Worm (Caenorhabditis elegans): ENCODE measurements around the gene ttll-9.

The ttll-9 gene

DNA sequence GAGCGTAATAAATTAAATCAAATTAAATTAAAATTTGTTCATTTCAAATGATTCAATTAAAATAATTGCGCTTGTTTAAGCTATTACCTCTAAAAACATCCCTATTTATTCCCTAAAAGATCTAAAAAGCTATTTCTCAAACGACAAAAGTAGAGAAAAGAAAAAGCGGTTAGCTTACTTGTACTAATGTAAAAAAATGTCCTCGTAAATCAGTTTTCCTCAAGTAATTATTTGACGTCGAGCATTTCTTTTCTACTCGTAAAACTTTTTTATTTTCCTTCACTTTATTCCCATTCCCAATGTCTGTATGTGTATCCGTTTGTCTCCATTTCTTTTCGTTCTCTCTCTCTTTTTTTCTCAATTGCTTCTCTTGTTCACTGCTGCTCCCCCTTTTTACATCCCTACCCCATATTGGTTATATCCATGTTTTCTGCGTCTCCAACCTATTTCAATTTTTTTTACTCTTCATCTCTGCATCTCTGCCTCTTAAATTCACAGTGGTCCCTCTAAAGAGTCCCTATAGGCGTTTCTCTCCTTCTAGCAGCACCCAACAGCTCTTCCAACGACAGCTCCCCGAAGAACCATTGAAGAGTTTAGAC is 31.1 kb upstream of the ttll-9 start, which contains the start of gene unc-80 (continued):
- TF ChIP-seq madf-5 (GFP tag; IDR thresholded peaks at IDR 0.05) (no peak), unc-62 (GFP tag; optimal IDR thresholded peaks at IDR 0.05 in 1 of 2) (peak in 1 of 2 experiments; percentile 89), unc-62 (tag; optimal IDR thresholded peaks at IDR 0.05) (no peak), hif-1 (tag; optimal IDR thresholded peaks at IDR 0.05) (no peak), mep-1 (tag; optimal IDR thresholded peaks at IDR 0.05) (peak; percentile 71), fos-1 (tag; optimal IDR thresholded peaks at IDR 0.05) (no peak), rbr-2 (tag; optimal IDR thresholded peaks at IDR 0.05) (peak; percentile 62), zfp-2 (tag; optimal IDR thresholded peaks at IDR 0.05) (no peak)

DNA sequence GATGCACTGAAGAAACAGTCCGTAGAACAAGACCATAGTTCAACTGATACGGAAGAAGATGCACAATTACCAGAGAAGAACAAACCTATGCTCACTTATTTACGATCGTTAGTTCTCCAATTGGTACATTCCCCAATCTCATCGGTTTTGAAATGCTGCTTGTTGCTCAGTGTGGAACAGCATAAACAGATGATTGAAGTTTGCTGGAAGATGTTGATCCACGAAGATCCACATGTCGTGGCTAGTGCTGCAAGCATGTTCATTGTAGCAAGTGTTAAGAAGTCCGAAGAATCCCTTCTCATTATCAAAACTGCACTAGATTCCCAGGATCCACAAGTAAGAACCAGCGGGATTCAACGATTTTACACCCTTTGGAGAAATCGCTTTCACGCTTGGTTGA is 18.4 kb upstream of the ttll-9 start:
- TF ChIP-seq unc-62 (GFP tag; optimal IDR thresholded peaks at IDR 0.05 in 1 of 2) (peak in 1 of 2 experiments; percentile 94), unc-62 (tag; optimal IDR thresholded peaks at IDR 0.05) (no peak), snpc-4 (tag; optimal IDR thresholded peaks at IDR 0.05) (no peak)

ce11 chrV:20903167-20904093 is 6.8 kb upstream of the ttll-9 start, which contains the start of gene amx-3:
Gene amx-3 (minus strand): TSS chrV:20903714.
- TF ChIP-seq ceh-28 (tag; optimal IDR thresholded peaks at IDR 0.05), result no peak
- TF ChIP-seq pha-4 (GFP tag; IDR thresholded peaks at IDR 0.05), result no peak
- no peak for TF ChIP-seq pha-4 (tag; optimal IDR thresholded peaks at IDR 0.05)
- TF ChIP-seq hlh-30 (tag; optimal IDR thresholded peaks at IDR 0.05; ENCODE audit: insufficient read depth), result peak; percentile 31
- TF ChIP-seq F26F4.8 (GFP tag; conservative IDR thresholded peaks at IDR 0.05), result no peak
- TF ChIP-seq dmd-6 (GFP tag; IDR thresholded peaks at IDR 0.05), result peak; percentile 35; the same call in 1 of the 2 replicates
- TF ChIP-seq nhr-48 (tag; optimal IDR thresholded peaks at IDR 0.05), result peak; percentile 23
- TF ChIP-seq pqm-1 (tag; optimal IDR thresholded peaks at IDR 0.05), result peak; percentile 80
- TF ChIP-seq T26A8.4 (GFP tag; IDR thresholded peaks at IDR 0.05), result no peak
- TF ChIP-seq nhr-28 (tag; optimal IDR thresholded peaks at IDR 0.05), result peak; percentile 12
- TF ChIP-seq nhr-6 (tag; optimal IDR thresholded peaks at IDR 0.05), result no peak
- TF ChIP-seq hif-1 (tag; optimal IDR thresholded peaks at IDR 0.05), result peak in 1 of 2 experiments; percentile 69
- peak; percentile 56 for TF ChIP-seq dve-1 (tag; optimal IDR thresholded peaks at IDR 0.05; ENCODE audit: insufficient read depth)
- TF ChIP-seq daf-16 (GFP tag; optimal IDR thresholded peaks at IDR 0.05), result peak in 1 of 2 experiments; percentile 16
- TF ChIP-seq daf-16 (tag; optimal IDR thresholded peaks at IDR 0.05), result peak; percentile 94
- TF ChIP-seq nhr-77 (tag; optimal IDR thresholded peaks at IDR 0.05), result peak; percentile 44
- TF ChIP-seq lin-39 (tag; optimal IDR thresholded peaks at IDR 0.05), result no peak
- TF ChIP-seq hlh-11 (tag; optimal IDR thresholded peaks at IDR 0.05), result peak; percentile 25
- peak in 1 of 2 experiments; percentile 16 for TF ChIP-seq mdl-1 (tag; optimal IDR thresholded peaks at IDR 0.05)

- TF ChIP-seq R02D3.7 (tag; optimal IDR thresholded peaks at IDR 0.05) (no peak), unc-39 (tag; optimal IDR thresholded peaks at IDR 0.05) (no peak), ceh-44 (GFP tag; IDR thresholded peaks at IDR 0.05) (no peak), spr-3 (GFP tag; optimal IDR thresholded peaks at IDR 0.05) (no peak), ztf-11 (tag; optimal IDR thresholded peaks at IDR 0.05) (no peak), arid-1 (GFP tag; conservative IDR thresholded peaks at IDR 0.05) (no peak), nhr-237 (tag; optimal IDR thresholded peaks at IDR 0.05) (no peak), mdl-1 (tag; optimal IDR thresholded peaks at IDR 0.05) (no peak), lsy-2 (tag; optimal IDR thresholded peaks at IDR 0.05) (no peak), gei-8 (GFP tag; optimal IDR thresholded peaks at IDR 0.05) (no peak), dpl-1 (GFP tag; optimal IDR thresholded peaks at IDR 0.05) (no peak), mdt-29 (GFP tag; IDR thresholded peaks at IDR 0.05) (no peak), nhr-10 (tag; optimal IDR thresholded peaks at IDR 0.05) (no peak), daf-8 (GFP tag; IDR thresholded peaks at IDR 0.05) (no peak), daf-16 (GFP tag; optimal IDR thresholded peaks at IDR 0.05) (no peak), daf-16 (tag; optimal IDR thresholded peaks at IDR 0.05) (no peak), lim-7 (GFP tag; IDR thresholded peaks at IDR 0.05) (no peak), hlh-11 (tag; optimal IDR thresholded peaks at IDR 0.05) (no peak), ceh-62 (tag; optimal IDR thresholded peaks at IDR 0.05) (no peak)
Observed at ce11 chrV:20904094-20904268, 6.3 kb upstream of the ttll-9 start, which contains the start of gene acs-12. Gene acs-12 (plus strand): TSS chrV:20904169.
